Worm (Caenorhabditis elegans) whole organism, mixed stage, embryonic: ENCODE data around the gene C11E4.7.

Experiments used
- M03D4.4 ChIP-seq: sonication (generic microtip); optimal IDR thresholded peaks from 2 replicates; lab custom pipeline; 2017; ENCODE audit warnings: mild to moderate bottlenecking, missing genetic modification characterization, missing compliant biosample characterization
- bed-3 ChIP-seq: fragments of 200-800 bp; sonication (Bioruptor generic); optimal IDR thresholded peaks from 3 replicates; lab custom pipeline; 2018; ENCODE audit warnings: mild to moderate bottlenecking, missing genetic modification characterization, moderate library complexity, missing compliant biosample characterization
- blmp-1 ChIP-seq: fragments of 150-350 bp; optimal IDR thresholded peaks from 2 replicates; lab custom pipeline; 2014; ENCODE audit warnings: missing biosample characterization, missing genetic modification characterization
- ceh-39 ChIP-seq: fragments of 150-350 bp; optimal IDR thresholded peaks from 2 replicates; lab custom pipeline; 2014; ENCODE audit warnings: missing biosample characterization, missing genetic modification characterization
- ceh-43 ChIP-seq: fragments of 200-800 bp; sonication (Bioruptor generic); optimal IDR thresholded peaks from 2 replicates; lab custom pipeline; 2018; ENCODE audit warnings: mild to moderate bottlenecking, missing genetic modification characterization, moderate library complexity, missing compliant biosample characterization
- ceh-83 ChIP-seq: fragments of 200-800 bp; sonication (Bioruptor generic); optimal IDR thresholded peaks from 2 replicates; lab custom pipeline; 2018; ENCODE audit warnings: mild to moderate bottlenecking, missing genetic modification characterization, missing compliant biosample characterization
- ces-1 ChIP-seq: fragments of 150-350 bp; optimal IDR thresholded peaks from 2 replicates; lab custom pipeline; 2014; ENCODE audit warnings: missing biosample characterization, missing genetic modification reagents, missing genetic modification characterization
- cnd-1 ChIP-seq: fragments of 200-800 bp; sonication (Bioruptor generic); optimal IDR thresholded peaks from 2 replicates; lab custom pipeline; 2018; ENCODE audit warnings: mild to moderate bottlenecking, missing genetic modification characterization, missing compliant biosample characterization
- drap-1 ChIP-seq: fragments of 200-800 bp; sonication (Bioruptor generic); optimal IDR thresholded peaks from 3 replicates; lab custom pipeline; 2018; ENCODE audit warnings: mild to moderate bottlenecking, missing genetic modification characterization, missing compliant biosample characterization
- elt-3 ChIP-seq: fragments of 150-350 bp; optimal IDR thresholded peaks from 2 replicates; lab custom pipeline; 2014; ENCODE audit warnings: missing biosample characterization, missing genetic modification characterization
- flh-1 ChIP-seq: fragments of 200-800 bp; sonication (Bioruptor generic); optimal IDR thresholded peaks from 2 replicates; lab custom pipeline; 2018; ENCODE audit warnings: mild to moderate bottlenecking, missing genetic modification characterization, moderate library complexity, missing compliant biosample characterization
- ham-2 ChIP-seq: fragments of 200-800 bp; sonication (Bioruptor generic); optimal IDR thresholded peaks from 2 replicates; lab custom pipeline; 2018; ENCODE audit warnings: mild to moderate bottlenecking, missing genetic modification characterization, missing compliant biosample characterization
- hlh-1 ChIP-seq: fragments of 150-350 bp; optimal IDR thresholded peaks from 2 replicates; lab custom pipeline; 2014; ENCODE audit warnings: missing biosample characterization, missing genetic modification reagents, missing genetic modification characterization
- lin-32 ChIP-seq: fragments of 200-800 bp; sonication (Bioruptor generic); optimal IDR thresholded peaks from 2 replicates; lab custom pipeline; 2018; ENCODE audit warnings: mild to moderate bottlenecking, missing genetic modification characterization, missing compliant biosample characterization
- lsy-2 ChIP-seq: fragments of 150-350 bp; optimal IDR thresholded peaks from 2 replicates; lab custom pipeline; 2014; ENCODE audit warnings: missing biosample characterization, missing genetic modification characterization
- mep-1 ChIP-seq: fragments of 150-350 bp; optimal IDR thresholded peaks from 2 replicates; lab custom pipeline; 2017; ENCODE audit warnings: missing biosample characterization, missing genetic modification reagents, missing genetic modification characterization, inconsistent platforms
- mls-2 ChIP-seq: sonication (generic microtip); optimal IDR thresholded peaks from 2 replicates; lab custom pipeline; 2016; ENCODE audit warnings: mild to moderate bottlenecking, missing genetic modification characterization, moderate library complexity, missing compliant biosample characterization
- nhr-12 ChIP-seq: fragments of 150-350 bp; optimal IDR thresholded peaks from 2 replicates; lab custom pipeline; 2014; ENCODE audit warnings: missing biosample characterization, missing genetic modification characterization
- nhr-2 ChIP-seq: fragments of 150-350 bp; optimal IDR thresholded peaks from 2 replicates; lab custom pipeline; 2014; ENCODE audit warnings: missing biosample characterization, missing genetic modification characterization
- nhr-237 ChIP-seq: fragments of 150-350 bp; optimal IDR thresholded peaks from 2 replicates; lab custom pipeline; 2014; ENCODE audit warnings: missing biosample characterization, missing genetic modification characterization
- nhr-28 ChIP-seq: fragments of 150-350 bp; optimal IDR thresholded peaks from 2 replicates; lab custom pipeline; 2014; ENCODE audit warnings: missing biosample characterization, missing genetic modification characterization
- nhr-76 ChIP-seq: sonication (generic microtip); optimal IDR thresholded peaks from 2 replicates; lab custom pipeline; 2017; ENCODE audit warnings: missing biosample characterization, missing genetic modification characterization
- pha-4 ChIP-seq: fragments of 150-350 bp; optimal IDR thresholded peaks from 2 replicates; lab custom pipeline; 2018; ENCODE audit warnings: missing biosample characterization, missing genetic modification reagents, missing genetic modification characterization
- sem-2 ChIP-seq: fragments of 200-800 bp; sonication (Bioruptor generic); optimal IDR thresholded peaks from 2 replicates; lab custom pipeline; 2018; ENCODE audit warnings: mild to moderate bottlenecking, missing genetic modification characterization, missing compliant biosample characterization
- sptf-1 ChIP-seq: sonication (generic microtip); optimal IDR thresholded peaks from 2 replicates; lab custom pipeline; 2017; ENCODE audit warnings: mild to moderate bottlenecking, missing genetic modification characterization, moderate library complexity, missing compliant biosample characterization
- unc-120 ChIP-seq: sonication (generic microtip); optimal IDR thresholded peaks from 2 replicates; lab custom pipeline; 2017; ENCODE audit warnings: missing genetic modification characterization, missing compliant biosample characterization; ENCODE audit not compliant: poor library complexity, severe bottlenecking
- unc-39 ChIP-seq: fragments of 150-350 bp; optimal IDR thresholded peaks from 2 replicates; lab custom pipeline; 2014; ENCODE audit warnings: missing biosample characterization, missing genetic modification characterization
- unc-62 ChIP-seq: fragments of 150-350 bp; optimal IDR thresholded peaks from 2 replicates; lab custom pipeline; 2014; ENCODE audit warnings: missing biosample characterization, missing genetic modification reagents, missing genetic modification characterization
- zip-8 ChIP-seq: fragments of 150-350 bp; optimal IDR thresholded peaks from 2 replicates; lab custom pipeline; 2014; ENCODE audit warnings: missing biosample characterization, missing genetic modification characterization
- ztf-11 ChIP-seq: fragments of 150-350 bp; optimal IDR thresholded peaks from 2 replicates; lab custom pipeline; 2014; ENCODE audit warnings: missing biosample characterization, missing genetic modification characterization

The C11E4.7 gene

DNA sequence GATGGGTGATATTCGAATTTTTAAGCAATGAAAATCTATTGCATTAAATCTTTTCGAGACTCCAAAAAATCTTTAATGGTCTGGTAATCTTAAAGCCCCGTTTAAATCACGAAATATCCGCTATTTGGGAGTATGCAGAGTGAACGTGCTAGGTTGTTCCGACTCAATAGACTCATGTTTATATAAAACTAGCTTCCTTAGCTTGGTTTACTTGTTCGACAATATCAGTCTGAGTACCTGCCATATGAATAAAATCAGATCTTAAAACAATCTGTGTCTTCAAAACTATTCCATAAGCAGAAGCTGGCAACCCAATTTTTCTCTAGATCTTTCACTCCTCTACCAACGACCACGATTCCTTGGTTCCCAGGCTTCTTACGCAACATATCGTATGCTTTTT lies 13.8 kb upstream of the C11E4.7 start:
- TF ChIP-seq pha-4 (tag; lab: Kevin White, UChicago) (no peak), ces-1 (GFP tag; lab: Kevin White, UChicago) (no peak), ceh-43 (GFP tag; lab: Kevin White, UChicago) (no peak), sptf-1 (tag; lab: Kevin White, UChicago) (no peak), unc-39 (tag; lab: Kevin White, UChicago) (no peak), nhr-237 (no peak), nhr-76 (no peak), cnd-1 (no peak)

DNA sequence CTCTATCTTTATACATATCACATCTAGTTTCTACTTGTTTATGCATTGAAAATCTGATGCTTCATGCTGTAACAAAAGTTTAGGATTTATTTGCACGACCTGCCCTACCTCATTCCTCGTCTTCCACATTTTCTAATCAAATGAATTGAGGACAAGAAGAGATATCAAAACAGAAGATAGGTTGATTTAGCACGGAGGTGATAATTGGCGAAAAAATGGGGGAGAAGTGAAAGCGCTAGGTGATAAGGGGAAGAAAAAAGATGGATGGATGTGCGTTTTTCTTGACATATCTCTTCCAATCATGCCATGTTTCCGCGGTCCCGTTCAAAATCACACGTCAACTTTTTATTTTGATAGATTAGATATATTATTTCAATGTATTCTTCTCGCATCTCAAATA lies 8.9 kb upstream of the C11E4.7 start:
- peak; percentile 30 for TF ChIP-seq unc-62
- TF ChIP-seq ceh-43 (GFP tag; lab: Kevin White, UChicago) = no peak
- TF ChIP-seq unc-120 (tag; lab: Kevin White, UChicago) = peak; percentile 12
- TF ChIP-seq, all 35 proteins: peak for 2

DNA sequence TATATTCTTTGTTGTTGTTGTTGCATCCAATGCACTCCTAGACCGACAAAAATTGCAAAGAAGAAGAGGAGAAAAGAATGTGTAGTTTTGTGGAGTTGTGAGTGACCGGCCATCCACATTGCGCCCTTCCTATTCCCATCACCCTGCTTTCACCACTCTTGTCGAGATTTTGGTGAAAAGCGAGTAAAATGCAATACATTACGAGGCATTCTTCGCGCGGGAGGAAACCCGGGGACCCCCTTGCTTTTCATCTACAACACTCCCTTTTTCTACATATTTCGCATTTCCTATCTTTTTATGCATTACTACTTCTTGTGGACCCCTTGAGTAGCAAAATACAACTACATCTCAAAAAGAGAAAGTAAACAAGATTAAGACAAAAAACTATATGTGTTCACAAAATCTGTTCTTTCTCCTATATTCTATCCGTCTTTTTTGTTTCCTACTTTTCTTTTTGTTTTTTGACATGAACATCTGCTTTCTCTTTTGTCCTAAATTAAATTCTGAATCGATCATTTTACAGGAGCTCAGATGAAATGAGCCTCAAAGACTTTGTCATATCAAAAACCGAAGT lies 6.9 kb upstream of the C11E4.7 start, which contains the start of gene C11E4.6:
Gene C11E4.6, plus strand, starts transcription at position 524 of the 574 bp plus-strand sequence.
- TF ChIP-seq ces-1 (GFP tag; lab: Kevin White, UChicago) = peak; percentile 38
- no peak for TF ChIP-seq unc-120 (tag; lab: Kevin White, UChicago)
- TF ChIP-seq nhr-28 = no peak
- TF ChIP-seq, all 35 proteins: peak for 1

DNA sequence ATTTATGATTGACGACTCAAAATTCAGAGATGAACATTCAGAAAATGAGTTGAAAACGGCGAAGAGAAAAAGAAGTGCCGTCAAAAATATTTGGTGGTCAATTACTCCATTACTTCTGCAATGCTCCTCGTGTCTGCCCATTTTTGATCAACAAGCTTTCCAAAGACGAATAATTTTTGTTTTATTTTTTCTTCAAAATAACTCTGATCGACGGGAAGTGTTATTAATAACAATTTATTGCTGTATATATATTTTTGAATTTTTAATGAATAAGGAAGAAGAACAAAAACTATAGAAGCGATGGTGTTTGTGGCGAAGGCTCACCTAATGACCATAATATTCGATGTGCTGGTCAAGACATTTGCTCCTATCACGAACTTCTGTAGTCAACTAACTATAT lies 3.1 kb downstream of the C11E4.7 start, which contains the start of gene C11E4.8:
Gene C11E4.8, plus strand, starts transcription at position 301 of the 400 bp plus-strand sequence.
- TF ChIP-seq unc-62 = no peak
- TF ChIP-seq sptf-1 (tag; lab: Kevin White, UChicago) = no peak
- TF ChIP-seq ham-2 (GFP tag; lab: Kevin White, UChicago) = no peak
- no peak for TF ChIP-seq hlh-1
- TF ChIP-seq cnd-1 = no peak
- TF ChIP-seq unc-39 (tag; lab: Kevin White, UChicago) = no peak
- no peak for TF ChIP-seq nhr-12 (tag; lab: Kevin White, UChicago)
- no peak for TF ChIP-seq ceh-83 (GFP tag; lab: Kevin White, UChicago)
- TF ChIP-seq ces-1 (GFP tag; lab: Kevin White, UChicago) = no peak

DNA sequence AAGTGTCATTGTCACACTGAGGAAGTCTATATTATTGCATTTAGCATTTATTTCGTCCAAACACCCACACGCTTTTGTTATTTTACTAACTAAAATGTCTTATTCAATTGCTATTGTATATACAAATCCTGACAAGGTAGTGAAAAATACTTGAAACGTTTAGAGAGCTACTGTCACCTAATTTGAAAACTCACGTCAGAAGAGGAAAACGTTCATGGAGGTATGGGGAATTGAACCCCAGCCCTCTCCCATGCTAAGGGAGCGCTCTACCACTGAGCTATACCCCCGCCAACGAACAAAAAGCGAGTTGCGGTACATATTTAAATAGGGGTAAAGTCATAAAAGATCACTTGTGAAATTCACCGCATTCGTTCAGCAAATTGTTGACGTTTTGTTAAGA lies 5.6 kb downstream of the C11E4.7 start:
- TF ChIP-seq drap-1 (GFP tag; lab: Kevin White, UChicago) = peak; percentile 59
- peak; percentile 41 for TF ChIP-seq M03D4.4 (tag; lab: Kevin White, UChicago)
- TF ChIP-seq unc-120 (tag; lab: Kevin White, UChicago) = peak; percentile 9
- TF ChIP-seq elt-3 (tag; lab: Kevin White, UChicago) = no peak
- TF ChIP-seq ceh-43 (GFP tag; lab: Kevin White, UChicago) = no peak
- TF ChIP-seq sem-2 (GFP tag; lab: Kevin White, UChicago) = peak; percentile 28
- TF ChIP-seq lsy-2 (tag; lab: Kevin White, UChicago) = no peak
- no peak for TF ChIP-seq mls-2
- no peak for TF ChIP-seq zip-8 (tag; lab: Kevin White, UChicago)
- peak; percentile 72 for TF ChIP-seq cnd-1
- peak; percentile 5 for TF ChIP-seq bed-3 (GFP tag; lab: Kevin White, UChicago)
- no peak for TF ChIP-seq ztf-11 (tag; lab: Kevin White, UChicago)
- peak; percentile 71 for TF ChIP-seq ceh-83 (GFP tag; lab: Kevin White, UChicago)
- no peak for TF ChIP-seq blmp-1 (tag; lab: Kevin White, UChicago)
- no peak for TF ChIP-seq flh-1 (GFP tag; lab: Kevin White, UChicago)
- TF ChIP-seq ham-2 (GFP tag; lab: Kevin White, UChicago) = peak; percentile 1
- no peak for TF ChIP-seq mep-1 (tag; lab: Kevin White, UChicago)
- no peak for TF ChIP-seq nhr-237
- TF ChIP-seq ceh-39 (tag; lab: Kevin White, UChicago) = no peak
- TF ChIP-seq lin-32 (GFP tag; lab: Kevin White, UChicago) = no peak
- no peak for TF ChIP-seq nhr-2 (tag; lab: Kevin White, UChicago)
